Fruit fly (Drosophila melanogaster) whole organism, embryonic: ENCODE measurements around the gene ebo.
A peak's percentile ranks its signal among the peaks of the same experiment; 100 is the strongest.

Experiments used
- B-H1 ChIP-seq: fragments of 200-800 bp; sonication (Bioruptor generic); IDR thresholded peaks from 3 replicates; pipeline ENCODE4 v1.3.6; 2022; ENCODE audit warnings: missing biosample characterization, missing genetic modification characterization
- Blimp-1 ChIP-seq: fragments of 200-800 bp; sonication (Bioruptor generic); optimal IDR thresholded peaks from 3 replicates; lab custom pipeline; 2018; ENCODE audit warnings: missing biosample characterization, missing genetic modification characterization, mild to moderate bottlenecking, moderate library complexity, missing genetic modification reagents
- CG10979 ChIP-seq: fragments of 200-800 bp; sonication (Bioruptor generic); optimal IDR thresholded peaks from 2 replicates; lab custom pipeline; 2018; ENCODE audit warnings: missing biosample characterization, mild to moderate bottlenecking, missing genetic modification characterization, moderate library complexity
- CG11398 ChIP-seq: fragments of 200-800 bp; sonication (Bioruptor generic); optimal IDR thresholded peaks from 2 replicates; lab custom pipeline; 2016; ENCODE audit warnings: missing biosample characterization, missing genetic modification characterization
- CG11456 ChIP-seq: fragments of 200-800 bp; sonication (Bioruptor generic); IDR thresholded peaks from 3 replicates; pipeline ENCODE4 v1.3.6; 2022; ENCODE audit warnings: missing biosample characterization, missing genetic modification characterization
- CG11560 ChIP-seq: fragments of 200-800 bp; sonication (Bioruptor generic); IDR thresholded peaks from 3 replicates; pipeline ENCODE4 v1.3.6; 2022; ENCODE audit warnings: missing biosample characterization, missing genetic modification characterization
- CG11695 ChIP-seq: fragments of 200-800 bp; sonication (Bioruptor generic); IDR thresholded peaks from 3 replicates; pipeline ENCODE4 v1.3.6; 2022; ENCODE audit warnings: missing biosample characterization, missing genetic modification characterization
- CG11723 ChIP-seq: fragments of 200-800 bp; sonication (Bioruptor generic); optimal IDR thresholded peaks from 2 replicates; lab custom pipeline; 2017; ENCODE audit warnings: missing biosample characterization, mild to moderate bottlenecking, missing genetic modification characterization
- CG13287 ChIP-seq: fragments of 200-800 bp; sonication (Bioruptor generic); IDR thresholded peaks from 2 replicates; pipeline ENCODE4 v1.3.6; 2022; ENCODE audit warnings: missing biosample characterization, missing genetic modification characterization; ENCODE audit not compliant: partially characterized antibody
- CG13624 ChIP-seq: fragments of 200-800 bp; sonication (Bioruptor generic); optimal IDR thresholded peaks from 2 replicates; lab custom pipeline; 2016; ENCODE audit warnings: missing biosample characterization, missing genetic modification characterization
- CG14050 ChIP-seq: fragments of 200-800 bp; sonication (Bioruptor generic); IDR thresholded peaks from 3 replicates; pipeline ENCODE4 v1.3.6; 2022; ENCODE audit warnings: missing biosample characterization, missing genetic modification characterization
- CG14667 ChIP-seq: fragments of 200-800 bp; sonication (Bioruptor generic); IDR thresholded peaks from 2 replicates; pipeline ENCODE4 v1.3.6; 2022; ENCODE audit warnings: missing biosample characterization, missing genetic modification characterization
- CG16863 ChIP-seq: fragments of 200-800 bp; sonication (Bioruptor generic); optimal IDR thresholded peaks from 3 replicates; lab custom pipeline; 2016; ENCODE audit warnings: missing biosample characterization, missing genetic modification characterization
- CG18764 ChIP-seq: fragments of 200-800 bp; sonication (Bioruptor generic); optimal IDR thresholded peaks from 3 replicates; lab custom pipeline; 2016; ENCODE audit warnings: missing biosample characterization, missing genetic modification characterization
- CG2678 ChIP-seq: fragments of 200-800 bp; sonication (Bioruptor generic); optimal IDR thresholded peaks from 3 replicates; lab custom pipeline; 2019; ENCODE audit warnings: missing biosample characterization, mild to moderate bottlenecking, missing genetic modification characterization, moderate library complexity
- CG30020 ChIP-seq: fragments of 200-800 bp; optimal IDR thresholded peaks from 2 replicates; lab custom pipeline; 2019; ENCODE audit warnings: missing biosample characterization, mild to moderate bottlenecking, missing genetic modification characterization, moderate library complexity
- CG4282 ChIP-seq: fragments of 200-800 bp; sonication (Bioruptor generic); optimal IDR thresholded peaks from 2 replicates; lab custom pipeline; 2016; ENCODE audit warnings: missing biosample characterization, missing genetic modification characterization
- CG4730 ChIP-seq: fragments of 200-800 bp; sonication (Bioruptor generic); IDR thresholded peaks from 2 replicates; pipeline ENCODE4 v1.3.6; 2022; ENCODE audit warnings: missing biosample characterization, missing genetic modification characterization
- CG6654 ChIP-seq: fragments of 200-800 bp; sonication (Bioruptor generic); optimal IDR thresholded peaks from 2 replicates; lab custom pipeline; 2017; ENCODE audit warnings: missing biosample characterization, mild to moderate bottlenecking, missing genetic modification characterization
- CG6813 ChIP-seq: fragments of 200-800 bp; sonication (Bioruptor generic); optimal IDR thresholded peaks from 2 replicates; lab custom pipeline; 2017; ENCODE audit warnings: missing biosample characterization, missing genetic modification characterization, mild to moderate bottlenecking, moderate library complexity, missing genetic modification reagents
- CG7271 ChIP-seq: fragments of 200-800 bp; sonication (Bioruptor generic); optimal IDR thresholded peaks from 2 replicates; lab custom pipeline; 2018; ENCODE audit warnings: missing biosample characterization, mild to moderate bottlenecking, missing genetic modification characterization, moderate library complexity
- CG7372 ChIP-seq: fragments of 200-800 bp; sonication (Bioruptor generic); IDR thresholded peaks from 2 replicates; pipeline ENCODE4 v1.3.6; 2022; ENCODE audit warnings: missing biosample characterization, missing genetic modification characterization
- CG8388 ChIP-seq: fragments of 200-800 bp; sonication (Bioruptor generic); optimal IDR thresholded peaks from 2 replicates; lab custom pipeline; 2019; ENCODE audit warnings: missing biosample characterization, mild to moderate bottlenecking, missing genetic modification characterization, moderate library complexity
- CoRest ChIP-seq: fragments of 200-800 bp; sonication (Bioruptor generic); optimal IDR thresholded peaks from 3 replicates; lab custom pipeline; 2018; ENCODE audit warnings: missing biosample characterization, mild to moderate bottlenecking, missing genetic modification characterization, moderate library complexity
- CrebB ChIP-seq: fragments of 200-800 bp; sonication (Bioruptor generic); optimal IDR thresholded peaks from 3 replicates; lab custom pipeline; 2018; ENCODE audit warnings: missing biosample characterization, mild to moderate bottlenecking, missing genetic modification characterization
- HHEX ChIP-seq: fragments of 200-800 bp; sonication (Bioruptor generic); optimal IDR thresholded peaks from 3 replicates; lab custom pipeline; 2017; ENCODE audit warnings: missing biosample characterization, mild to moderate bottlenecking, missing genetic modification characterization, missing genetic modification reagents
- HLH4C ChIP-seq: fragments of 200-800 bp; sonication (Bioruptor generic); IDR thresholded peaks from 3 replicates; pipeline ENCODE4 v1.3.6; 2022; ENCODE audit warnings: missing biosample characterization, missing genetic modification characterization; ENCODE audit not compliant: partially characterized antibody
- Hmr ChIP-seq: fragments of 200-800 bp; sonication (Bioruptor generic); optimal IDR thresholded peaks from 3 replicates; lab custom pipeline; 2017; ENCODE audit warnings: mild to moderate bottlenecking, missing biosample characterization, missing genetic modification reagents, missing genetic modification characterization
- Hr3 ChIP-seq: fragments of 200-800 bp; sonication (Bioruptor generic); optimal IDR thresholded peaks from 3 replicates; lab custom pipeline; 2016; ENCODE audit warnings: missing biosample characterization, missing genetic modification characterization
- NC2α ChIP-seq: fragments of 200-800 bp; sonication (Bioruptor generic); optimal IDR thresholded peaks from 2 replicates; lab custom pipeline; 2016; ENCODE audit warnings: missing biosample characterization, missing genetic modification characterization
- Nf-YC ChIP-seq: fragments of 200-800 bp; optimal IDR thresholded peaks from 3 replicates; lab custom pipeline; 2019; ENCODE audit warnings: missing biosample characterization, mild to moderate bottlenecking, missing genetic modification characterization, moderate library complexity
- Optix ChIP-seq: fragments of 200-800 bp; sonication (Bioruptor generic); IDR thresholded peaks from 3 replicates; pipeline ENCODE4 v1.3.6; 2022; ENCODE audit warnings: missing biosample characterization, missing genetic modification characterization
- Scr ChIP-seq: fragments of 200-800 bp; sonication (Bioruptor generic); IDR thresholded peaks from 2 replicates; pipeline ENCODE4 v1.3.6; 2022; ENCODE audit warnings: missing biosample characterization, missing genetic modification characterization; ENCODE audit not compliant: partially characterized antibody
- Side ChIP-seq: fragments of 200-800 bp; sonication (Bioruptor generic); optimal IDR thresholded peaks from 2 replicates; lab custom pipeline; 2016; ENCODE audit warnings: missing biosample characterization, missing genetic modification characterization
- Sox100B ChIP-seq: fragments of 200-800 bp; sonication (Bioruptor generic); optimal IDR thresholded peaks from 3 replicates; lab custom pipeline; 2018; ENCODE audit warnings: missing biosample characterization, mild to moderate bottlenecking, missing genetic modification characterization
- abd-A ChIP-seq: fragments of 200-800 bp; sonication (Bioruptor generic); optimal IDR thresholded peaks from 3 replicates; lab custom pipeline; 2019; ENCODE audit warnings: missing biosample characterization, mild to moderate bottlenecking, missing genetic modification characterization, moderate library complexity
- kni ChIP-seq: fragments of 200-800 bp; sonication (Bioruptor generic); optimal IDR thresholded peaks from 3 replicates; lab custom pipeline; 2017; ENCODE audit warnings: mild to moderate bottlenecking, missing biosample characterization, missing genetic modification reagents, missing genetic modification characterization
- lola ChIP-seq, 3 experiments: fragments of >200 bp in 2 of 3; fragments of 200-800 bp in 1 of 3; sonication (Bioruptor generic) in 1 of 3; optimal IDR thresholded peaks; 2 replicates each; lab custom pipeline; 2017 to 2019; ENCODE audit warnings: missing biosample characterization in 3 of 3, missing genetic modification characterization in 3 of 3, mild to moderate bottlenecking in 1 of 3, moderate library complexity in 1 of 3
- mirr ChIP-seq: fragments of 200-800 bp; sonication (Bioruptor generic); optimal IDR thresholded peaks from 3 replicates; lab custom pipeline; 2018; ENCODE audit warnings: missing biosample characterization, mild to moderate bottlenecking, missing genetic modification characterization
- odd ChIP-seq: fragments of 200-800 bp; sonication (Bioruptor generic); optimal IDR thresholded peaks from 2 replicates; lab custom pipeline; 2017; ENCODE audit warnings: missing biosample characterization, mild to moderate bottlenecking, missing genetic modification characterization
- org-1 ChIP-seq: fragments of 200-800 bp; sonication (Bioruptor generic); optimal IDR thresholded peaks from 2 replicates; lab custom pipeline; 2017; ENCODE audit warnings: missing biosample characterization, missing genetic modification characterization
- pzg ChIP-seq: fragments of 200-800 bp; sonication (Bioruptor generic); optimal IDR thresholded peaks from 3 replicates; lab custom pipeline; 2018; ENCODE audit warnings: missing biosample characterization, mild to moderate bottlenecking, missing genetic modification characterization, moderate library complexity
- salm ChIP-seq: fragments of 200-800 bp; sonication (Bioruptor generic); optimal IDR thresholded peaks from 2 replicates; lab custom pipeline; 2018; ENCODE audit warnings: missing biosample characterization, mild to moderate bottlenecking, missing genetic modification characterization
- sens-2 ChIP-seq: fragments of 200-800 bp; sonication (Bioruptor generic); IDR thresholded peaks from 2 replicates; pipeline ENCODE4 v1.3.6; 2022; ENCODE audit warnings: missing biosample characterization, missing genetic modification characterization
- sisA ChIP-seq: fragments of 200-800 bp; sonication (Bioruptor generic); IDR thresholded peaks from 2 replicates; pipeline ENCODE4 v1.3.6; 2022; ENCODE audit warnings: missing biosample characterization, missing genetic modification characterization
- tap ChIP-seq: fragments of 200-800 bp; optimal IDR thresholded peaks from 3 replicates; lab custom pipeline; 2019; ENCODE audit warnings: missing biosample characterization, mild to moderate bottlenecking, missing genetic modification characterization, moderate library complexity
- toy ChIP-seq: fragments of 200-800 bp; sonication (Bioruptor generic); IDR thresholded peaks from 2 replicates; pipeline ENCODE4 v1.3.6; 2022; ENCODE audit warnings: missing biosample characterization, missing genetic modification characterization
- ttk ChIP-seq: fragments of 200-800 bp; sonication (Bioruptor generic); IDR thresholded peaks from 2 replicates; pipeline ENCODE4 v2.1.2; 2022; ENCODE audit warnings: missing biosample characterization, missing genetic modification characterization
- wor ChIP-seq: fragments of 200-800 bp; sonication (Bioruptor generic); IDR thresholded peaks from 2 replicates; pipeline ENCODE4 v1.3.6; 2022; ENCODE audit warnings: missing biosample characterization, missing genetic modification characterization

ebo gene

dm6 chrX:499589-500041, 23.2 kb upstream of the ebo start (continued):
- TF ChIP-seq Side (peak; percentile 84), salm (peak; percentile 80), CG4282 (GFP tag; lab: Kevin White, UChicago) (peak; percentile 54), lola (GFP tag; optimal IDR thresholded peaks at IDR 0.05; lab: Kevin White, UChicago) (peak in 1 of 3 experiments; percentile 54), CG8388 (GFP tag; lab: Kevin White, UChicago) (no peak), CoRest (tag; lab: Kevin White, UChicago) (peak; percentile 87), CG16863 (GFP tag; lab: Kevin White, UChicago) (peak; percentile 70), CG2678 (peak; percentile 93), CG11695 (GFP tag; lab: Robert Waterston, UW) (peak; percentile 82; the same call in 2 of the 3 replicates), CG13287 (GFP tag; lab: Robert Waterston, UW) (peak; percentile 18), org-1 (GFP tag; lab: Kevin White, UChicago) (peak; percentile 90), wor (GFP tag; lab: Robert Waterston, UW) (peak; percentile 46; the same call in 1 of the 2 replicates), Nf-YC (tag; lab: Kevin White, UChicago) (peak; percentile 74), CG30020 (tag; lab: Kevin White, UChicago) (no peak), CG18764 (GFP tag; lab: Kevin White, UChicago) (peak; percentile 67), CG6813 (GFP tag; lab: Kevin White, UChicago) (peak; percentile 84), B-H1 (GFP tag; lab: Robert Waterston, UW) (peak; percentile 48; the same call in 2 of the 3 replicates), CG11398 (GFP tag; lab: Kevin White, UChicago) (peak; percentile 77), CG13624 (GFP tag; lab: Kevin White, UChicago) (peak; percentile 81), HLH4C (GFP tag; lab: Robert Waterston, UW) (no peak), Blimp-1 (peak; percentile 70), CG7372 (GFP tag; lab: Robert Waterston, UW) (peak; percentile 68), CG7271 (tag; lab: Kevin White, UChicago) (no peak), NC2α (GFP tag; lab: Kevin White, UChicago) (peak; percentile 68), abd-A (tag; lab: Kevin White, UChicago) (peak; percentile 76), CG10979 (tag; lab: Kevin White, UChicago) (peak; percentile 66), kni (peak; percentile 82), CG14667 (GFP tag; lab: Robert Waterston, UW) (no peak), CG11456 (GFP tag; lab: Robert Waterston, UW) (peak; percentile 62; the same call in 1 of the 3 replicates), sisA (GFP tag; lab: Robert Waterston, UW) (peak; percentile 60), odd (GFP tag; lab: Kevin White, UChicago) (peak; percentile 89), tap (tag; lab: Kevin White, UChicago) (peak; percentile 80), pzg (GFP tag; lab: Kevin White, UChicago) (peak; percentile 2), Optix (GFP tag; lab: Robert Waterston, UW) (0 out of 3 replicates have a peak, but pooled peaks have one; percentile 41), CrebB (peak; percentile 87), CG6654 (GFP tag; lab: Kevin White, UChicago) (peak; percentile 41), mirr (GFP tag; lab: Kevin White, UChicago) (peak; percentile 80), CG11560 (tag; lab: Robert Waterston, UW) (peak; percentile 50; the same call in 1 of the 3 replicates), CG4730 (peak; percentile 50), ttk (GFP tag; lab: Robert Waterston, UW) (peak; percentile 35; the same call in 1 of the 2 replicates), toy (GFP tag; lab: Robert Waterston, UW) (no peak; the same call in 1 of the 2 replicates), HHEX (peak; percentile 90), CG14050 (GFP tag; lab: Robert Waterston, UW) (peak; percentile 41; the same call in 1 of the 3 replicates), Scr (GFP tag; lab: Robert Waterston, UW) (no peak), Sox100B (GFP tag; lab: Kevin White, UChicago) (peak; percentile 86), sens-2 (no peak), Hr3 (GFP tag; lab: Kevin White, UChicago) (peak; percentile 53), CG11723 (GFP tag; lab: Kevin White, UChicago) (peak; percentile 77), Hmr (peak; percentile 94)
